Fruit fly (Drosophila melanogaster) S2 (cell line): ENCODE measurements around the gene CG7183.

Experiments used
- CG8478 ChIP-seq: fragments of >200 bp; optimal IDR thresholded peaks from 2 replicates; lab custom pipeline; 2018
- CTCF ChIP-seq, 2 experiments: fragments of >200 bp; optimal IDR thresholded peaks; 2 replicates each; lab custom pipeline; 2018

The CG7183 gene

DNA sequence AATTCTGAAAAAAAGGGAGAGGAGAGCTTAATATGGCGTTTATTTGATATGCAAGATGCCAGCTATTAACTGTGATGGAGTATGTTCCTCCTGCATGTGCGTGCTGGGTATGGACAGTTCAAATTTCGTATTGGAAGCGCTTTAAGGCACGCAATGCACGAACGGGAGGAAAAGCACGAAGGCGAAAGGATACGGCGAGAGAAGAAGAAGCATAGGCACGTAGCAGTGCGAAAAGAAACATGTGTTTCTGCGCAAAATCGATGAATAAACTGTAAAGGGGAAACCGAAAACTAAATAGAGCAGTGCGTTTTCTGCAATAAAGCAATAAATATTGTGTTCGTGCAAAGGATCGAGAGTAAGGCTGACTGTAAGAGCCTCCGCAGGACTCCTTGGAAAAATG lies 4.6 kb downstream of the CG7183 start, which contains the start of gene CG14314:
Gene CG14314, plus strand, starts transcription at position 243 of the 400 bp plus-strand sequence.
- TF ChIP-seq CTCF (optimal IDR thresholded peaks at IDR 0.05; lab: Kevin White, UChicago), result no peak
- TF ChIP-seq CG8478, result no peak

- TF ChIP-seq CG8478 (no peak), CTCF (optimal IDR thresholded peaks at IDR 0.05; lab: Kevin White, UChicago) (no peak)
These were observed 5.2 kb downstream of the CG7183 start for dm6 chr3R:18215300-18215699.

DNA sequence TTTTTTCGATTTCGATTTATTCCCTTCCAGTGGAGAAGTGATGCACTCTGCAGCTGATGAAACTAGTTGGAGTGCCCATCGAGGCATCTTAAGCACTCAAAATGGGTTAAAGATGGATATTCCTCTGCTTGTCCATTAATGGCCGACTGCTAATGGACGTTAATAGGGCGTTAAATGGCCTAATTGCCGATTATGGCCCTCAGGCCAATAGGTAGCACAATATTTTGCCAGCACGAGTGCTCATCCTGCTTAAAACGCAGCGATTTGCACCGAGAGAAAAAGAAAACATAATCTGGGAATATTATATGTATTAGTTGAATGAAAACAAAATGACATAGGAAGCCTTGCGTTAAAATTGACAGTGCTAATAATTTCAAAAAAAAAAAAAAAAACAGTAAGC lies 12.0 kb downstream of the CG7183 start, which contains the start of gene CG44158:
Gene CG44158, plus strand, starts transcription at position 301 of the 400 bp plus-strand sequence.
- TF ChIP-seq CG8478 (no peak), CTCF (optimal IDR thresholded peaks at IDR 0.05; lab: Kevin White, UChicago) (no peak)

DNA sequence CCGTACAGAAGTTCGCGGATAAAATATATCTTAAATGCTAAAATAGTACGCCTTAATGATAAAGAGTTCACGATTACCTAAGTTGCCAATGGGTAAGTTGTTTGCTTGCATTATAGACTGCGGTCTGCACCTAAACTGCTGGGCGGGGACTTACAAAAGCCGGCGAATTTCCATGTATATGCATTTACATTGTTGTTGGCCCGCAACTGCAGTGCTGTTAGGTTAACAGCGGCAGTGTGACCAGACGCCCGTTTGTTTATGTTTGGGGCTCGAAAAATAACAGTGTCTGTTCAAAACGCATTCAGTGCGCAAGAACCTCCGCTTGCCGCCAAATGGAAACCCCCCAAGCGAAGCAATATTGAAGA lies 20.6 kb downstream of the CG7183 start:
- TF ChIP-seq CTCF (optimal IDR thresholded peaks at IDR 0.05; lab: Kevin White, UChicago), result no peak
- no peak for TF ChIP-seq CG8478

dm6 chr3R:18199177-18199884 lies 21.2 kb downstream of the CG7183 start, which contains the start of the genes Ssdp and CG7985:
Gene Ssdp, minus strand, starts transcription at chr3R:18199595.
Gene CG7985, plus strand, starts transcription at chr3R:18199857.
- no peak for TF ChIP-seq CG8478

DNA sequence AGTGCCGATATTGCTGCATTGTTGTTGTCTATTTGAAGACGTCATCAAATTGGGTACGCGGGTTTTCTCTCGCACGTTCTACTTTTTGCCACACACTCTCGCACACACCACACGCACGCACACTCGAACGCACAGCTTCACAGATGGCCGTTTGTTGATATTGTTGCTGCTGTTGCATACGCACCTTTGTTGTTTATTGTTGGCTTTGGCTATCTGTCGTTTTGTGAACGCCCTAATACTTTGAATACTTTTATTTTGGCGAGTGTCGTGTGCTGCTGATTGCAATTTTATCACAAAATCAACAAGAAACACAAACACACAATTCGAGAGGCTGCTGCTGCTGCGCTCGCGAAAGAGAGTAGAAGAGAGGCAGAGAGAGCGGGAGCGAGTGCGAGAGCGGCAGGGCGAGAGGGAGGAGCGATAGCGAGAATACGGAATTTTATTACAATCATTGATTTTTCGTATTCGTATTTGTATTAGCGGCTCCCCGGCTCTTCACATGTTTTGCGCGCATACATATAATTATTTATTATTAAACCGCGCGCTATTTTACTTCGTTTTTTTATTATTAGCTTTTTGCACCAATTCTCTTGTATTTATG lies 21.9 kb downstream of the CG7183 start:
- no peak for TF ChIP-seq CTCF (optimal IDR thresholded peaks at IDR 0.05; lab: Kevin White, UChicago)
- TF ChIP-seq CG8478, result no peak

DNA sequence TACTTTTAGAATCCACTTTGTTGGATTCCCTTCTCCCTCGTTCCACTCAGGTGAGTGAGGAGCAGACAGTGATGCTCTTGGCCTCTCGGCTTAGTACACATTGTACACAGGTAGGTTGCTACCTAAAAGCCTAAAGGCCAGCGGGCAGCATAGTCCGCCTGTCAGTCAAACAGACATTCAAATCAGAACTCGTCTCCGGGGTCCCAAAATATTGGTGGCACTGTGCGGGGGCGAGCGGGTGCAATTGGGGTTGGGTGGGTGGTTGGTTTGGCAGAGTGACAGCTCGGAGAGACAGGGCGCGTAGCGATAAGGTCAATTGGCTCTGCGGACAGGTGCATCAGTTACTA lies 22.7 kb downstream of the CG7183 start:
- TF ChIP-seq CG8478 (no peak), CTCF (optimal IDR thresholded peaks at IDR 0.05; lab: Kevin White, UChicago) (no peak)

- TF ChIP-seq CTCF (optimal IDR thresholded peaks at IDR 0.05; lab: Kevin White, UChicago), result no peak
- TF ChIP-seq CG8478, result no peak
These were observed 23.3 kb downstream of the CG7183 start for dm6 chr3R:18196991-18197801.

DNA sequence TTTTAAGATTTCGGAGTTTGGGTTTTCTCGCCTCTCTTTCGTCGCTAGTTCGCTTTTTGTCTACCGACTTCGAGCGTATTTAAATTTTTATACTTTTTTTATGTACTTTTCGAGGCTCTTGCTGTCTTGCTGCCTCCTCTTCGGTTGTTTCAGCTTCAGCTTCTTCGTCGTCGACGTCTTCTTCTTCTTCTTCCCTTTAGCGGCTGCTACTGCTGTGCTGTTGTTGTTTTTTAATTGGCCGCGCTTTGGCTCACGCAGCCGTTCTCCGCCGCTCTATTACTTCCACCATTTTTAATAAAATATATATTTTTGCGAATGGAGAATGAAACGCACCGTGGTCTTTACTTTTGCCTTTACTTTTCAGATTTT lies 23.9 kb downstream of the CG7183 start:
- TF ChIP-seq CG8478, result no peak

- TF ChIP-seq CG8478, result no peak
- TF ChIP-seq CTCF (optimal IDR thresholded peaks at IDR 0.05; lab: Kevin White, UChicago), result no peak
These were observed 25.2 kb downstream of the CG7183 start for dm6 chr3R:18195295-18195694.

dm6 chr3R:18191867-18192266 lies 28.6 kb downstream of the CG7183 start, which contains the start of gene CG14313:
Gene CG14313, minus strand, starts transcription at chr3R:18191967.
- TF ChIP-seq CTCF (optimal IDR thresholded peaks at IDR 0.05; lab: Kevin White, UChicago), result no peak
- no peak for TF ChIP-seq CG8478

- TF ChIP-seq CTCF (optimal IDR thresholded peaks at IDR 0.05; lab: Kevin White, UChicago) (no peak), CG8478 (no peak)
These were observed 31.8 kb downstream of the CG7183 start, which contains the start of the genes CG12321 and MED17 for dm6 chr3R:18188702-18189125. Gene CG12321, minus strand, starts transcription at chr3R:18188707. Gene MED17, plus strand, starts transcription at chr3R:18189072.

dm6 chr3R:18185385-18185784 lies 35.1 kb downstream of the CG7183 start, which contains the start of the genes Arp5 and CG7208:
Gene Arp5, plus strand, starts transcription at chr3R:18185498.
Gene CG7208, minus strand, starts transcription at chr3R:18185715.
- no peak for TF ChIP-seq CTCF (optimal IDR thresholded peaks at IDR 0.05; lab: Kevin White, UChicago)
- no peak for TF ChIP-seq CG8478

- TF ChIP-seq CTCF (optimal IDR thresholded peaks at IDR 0.05; lab: Kevin White, UChicago) (no peak), CG8478 (no peak)
These were observed 37.3 kb downstream of the CG7183 start, which contains the start of gene cdm for dm6 chr3R:18183244-18183643. Gene cdm, minus strand, starts transcription at chr3R:18183479.
